Worm (Caenorhabditis elegans): Measurements from ENCODE around the gene C08E8.4.

- TF ChIP-seq nhr-237 (tag; optimal IDR thresholded peaks at IDR 0.05) (no peak), lin-15B (tag; optimal IDR thresholded peaks at IDR 0.05) (no peak), nhr-11 (tag; optimal IDR thresholded peaks at IDR 0.05) (no peak), Y116A8C.19 (tag; optimal IDR thresholded peaks at IDR 0.05; ENCODE audit: borderline replicate concordance) (no peak), C16A3.4 (tag; optimal IDR thresholded peaks at IDR 0.05) (no peak), ama-1 (optimal IDR thresholded peaks at IDR 0.05) (no peak)
Observed at ce11 chrV:18346080-18346479, 25.6 kb upstream of the C08E8.4 start.
